Worm (Caenorhabditis elegans): Measurements from ENCODE around the gene F56D6.9.

ce11 chrIV:3906393-3906792 is 14.3 kb downstream of the F56D6.9 start, which contains the start of gene F56D6.11:
- TF ChIP-seq nhr-27 (tag; optimal IDR thresholded peaks at IDR 0.05) (no peak), F57C9.4 (tag; optimal IDR thresholded peaks at IDR 0.05) (no peak), ets-4 (GFP tag; optimal IDR thresholded peaks at IDR 0.05) (no peak), zim-3 (tag; optimal IDR thresholded peaks at IDR 0.05) (no peak), attf-3 (GFP tag; conservative IDR thresholded peaks at IDR 0.05) (no peak), hmg-20 (GFP tag; IDR thresholded peaks at IDR 0.05) (no peak), pha-4 (tag; optimal IDR thresholded peaks at IDR 0.05) (no peak), ztf-3 (GFP tag; optimal IDR thresholded peaks at IDR 0.05) (no peak), efl-1 (GFP tag; optimal IDR thresholded peaks at IDR 0.05) (no peak), snpc-4 (GFP tag; optimal IDR thresholded peaks at IDR 0.05) (no peak), snpc-4 (tag; optimal IDR thresholded peaks at IDR 0.05) (no peak), unc-130 (GFP tag; optimal IDR thresholded peaks at IDR 0.05) (no peak)

Data from whole organism, young adult.